Worm (Caenorhabditis elegans) whole organism, L3 larva: ENCODE data around the gene Y62E10A.24.
A peak's percentile ranks its signal among the peaks of the same experiment; 100 is the strongest.

Source experiments
- R02D3.7 ChIP-seq: fragments of 150-350 bp; optimal IDR thresholded peaks from 2 replicates; lab custom pipeline; 2014; ENCODE audit warnings: missing biosample characterization, missing genetic modification characterization
- ZK546.5 ChIP-seq: sonication (generic microtip); optimal IDR thresholded peaks from 2 replicates; lab custom pipeline; 2017; ENCODE audit warnings: missing biosample characterization, missing genetic modification characterization
- aly-2 ChIP-seq: fragments of 150-350 bp; optimal IDR thresholded peaks from 2 replicates; lab custom pipeline; 2014; ENCODE audit warnings: missing biosample characterization, missing genetic modification characterization
- ama-1 ChIP-seq: fragments of 150-350 bp; optimal IDR thresholded peaks from 2 replicates; lab custom pipeline; 2018
- ceh-16 ChIP-seq: sonication (generic microtip); optimal IDR thresholded peaks from 2 replicates; lab custom pipeline; 2017; ENCODE audit warnings: missing biosample characterization, missing genetic modification characterization
- ceh-28 ChIP-seq: fragments of 150-350 bp; optimal IDR thresholded peaks from 2 replicates; lab custom pipeline; 2014; ENCODE audit warnings: missing biosample characterization, missing genetic modification reagents, missing genetic modification characterization
- ceh-82 ChIP-seq: fragments of 150-350 bp; optimal IDR thresholded peaks from 2 replicates; lab custom pipeline; 2014; ENCODE audit warnings: missing biosample characterization, missing genetic modification characterization
- ceh-9 ChIP-seq: sonication (generic microtip); optimal IDR thresholded peaks from 2 replicates; lab custom pipeline; 2018; ENCODE audit warnings: missing biosample characterization, missing genetic modification characterization
- daf-12 ChIP-seq: fragments of 150-350 bp; optimal IDR thresholded peaks from 2 replicates; lab custom pipeline; 2014; ENCODE audit warnings: missing biosample characterization, missing genetic modification reagents, missing genetic modification characterization
- egl-27 ChIP-seq: sonication (generic microtip); optimal IDR thresholded peaks from 4 replicates; lab custom pipeline; 2017; ENCODE audit warnings: missing biosample characterization, missing genetic modification reagents, missing genetic modification characterization
- egl-5 ChIP-seq: fragments of 150-350 bp; optimal IDR thresholded peaks from 2 replicates; lab custom pipeline; 2017; ENCODE audit warnings: missing biosample characterization, missing genetic modification reagents, missing genetic modification characterization, inconsistent platforms
- elt-1 ChIP-seq: fragments of 150-350 bp; optimal IDR thresholded peaks from 2 replicates; lab custom pipeline; 2014; ENCODE audit warnings: missing biosample characterization, missing genetic modification characterization
- elt-2 ChIP-seq: sonication (generic microtip); optimal IDR thresholded peaks from 2 replicates; lab custom pipeline; 2016; ENCODE audit warnings: missing genetic modification reagents, mild to moderate bottlenecking, missing genetic modification characterization, missing compliant biosample characterization
- elt-3 ChIP-seq, 3 experiments: fragments of 150-350 bp in 1 of 3; sonication (generic microtip) in 2 of 3; optimal IDR thresholded peaks; 2 replicates in 2 of 3; 4 replicates in 1 of 3; lab custom pipeline; 2014 to 2017; ENCODE audit warnings: missing biosample characterization in 3 of 3, missing genetic modification characterization in 3 of 3
- eor-1 ChIP-seq, 2 experiments: fragments of 150-350 bp; optimal IDR thresholded peaks; 2 replicates each; lab custom pipeline; 2014 to 2018; ENCODE audit warnings: missing biosample characterization in 2 of 2, missing genetic modification characterization in 2 of 2
- fkh-10 ChIP-seq: sonication (generic microtip); optimal IDR thresholded peaks from 2 replicates; lab custom pipeline; 2017; ENCODE audit warnings: missing biosample characterization, missing genetic modification reagents, missing genetic modification characterization
- fkh-2 ChIP-seq: fragments of 150-350 bp; optimal IDR thresholded peaks from 2 replicates; lab custom pipeline; 2014; ENCODE audit warnings: missing biosample characterization, missing genetic modification reagents, missing genetic modification characterization
- fos-1 ChIP-seq: fragments of 150-350 bp; optimal IDR thresholded peaks from 2 replicates; lab custom pipeline; 2014; ENCODE audit warnings: missing biosample characterization, missing genetic modification characterization
- hmg-11 ChIP-seq: sonication (generic microtip); optimal IDR thresholded peaks from 2 replicates; lab custom pipeline; 2016; ENCODE audit warnings: missing genetic modification characterization, missing compliant biosample characterization
- jun-1 ChIP-seq: fragments of 150-350 bp; optimal IDR thresholded peaks from 2 replicates; lab custom pipeline; 2014; ENCODE audit warnings: missing biosample characterization, missing genetic modification reagents, missing genetic modification characterization
- lin-15B ChIP-seq: fragments of 150-350 bp; optimal IDR thresholded peaks from 2 replicates; lab custom pipeline; 2014; ENCODE audit warnings: missing biosample characterization, missing genetic modification characterization
- lin-39 ChIP-seq: fragments of 150-350 bp; optimal IDR thresholded peaks from 2 replicates; lab custom pipeline; 2018; ENCODE audit warnings: missing biosample characterization, missing genetic modification reagents, missing genetic modification characterization
- lsy-12 ChIP-seq: sonication (generic microtip); optimal IDR thresholded peaks from 2 replicates; lab custom pipeline; 2016; ENCODE audit warnings: mild to moderate bottlenecking, missing genetic modification characterization, missing compliant biosample characterization
- mdl-1 ChIP-seq: fragments of 150-350 bp; optimal IDR thresholded peaks from 2 replicates; lab custom pipeline; 2014; ENCODE audit warnings: missing biosample characterization, missing genetic modification characterization
- mml-1 ChIP-seq: fragments of 150-350 bp; sonication (generic microtip); optimal IDR thresholded peaks from 3 replicates; lab custom pipeline; 2014; ENCODE audit warnings: missing biosample characterization, missing genetic modification characterization
- nfya-1 ChIP-seq: sonication (generic microtip); optimal IDR thresholded peaks from 2 replicates; lab custom pipeline; 2017; ENCODE audit warnings: missing genetic modification characterization, mild to moderate bottlenecking, missing compliant biosample characterization, antibody characterized with exemption, moderate library complexity; ENCODE audit not compliant: insufficient read depth
- nhr-11 ChIP-seq: fragments of 150-350 bp; optimal IDR thresholded peaks from 2 replicates; lab custom pipeline; 2014; ENCODE audit warnings: missing biosample characterization, missing genetic modification characterization
- nhr-12 ChIP-seq: fragments of 150-350 bp; optimal IDR thresholded peaks from 2 replicates; lab custom pipeline; 2014; ENCODE audit warnings: missing biosample characterization, missing genetic modification characterization
- nhr-23 ChIP-seq: fragments of 150-350 bp; optimal IDR thresholded peaks from 2 replicates; lab custom pipeline; 2014; ENCODE audit warnings: missing biosample characterization, missing genetic modification reagents, missing genetic modification characterization
- nhr-237 ChIP-seq: fragments of 150-350 bp; optimal IDR thresholded peaks from 2 replicates; lab custom pipeline; 2014; ENCODE audit warnings: missing biosample characterization, missing genetic modification characterization
- nhr-25 ChIP-seq: sonication (generic microtip); optimal IDR thresholded peaks from 2 replicates; lab custom pipeline; 2017; ENCODE audit warnings: missing biosample characterization, missing genetic modification characterization
- nhr-28 ChIP-seq: fragments of 150-350 bp; optimal IDR thresholded peaks from 2 replicates; lab custom pipeline; 2014; ENCODE audit warnings: missing biosample characterization, missing genetic modification characterization
- nhr-43 ChIP-seq: sonication (generic microtip); optimal IDR thresholded peaks from 2 replicates; lab custom pipeline; 2016; ENCODE audit warnings: mild to moderate bottlenecking, missing genetic modification characterization, missing compliant biosample characterization; ENCODE audit not compliant: poor library complexity, severe bottlenecking
- nhr-67 ChIP-seq: fragments of 150-350 bp; optimal IDR thresholded peaks from 2 replicates; lab custom pipeline; 2014; ENCODE audit warnings: missing biosample characterization, missing genetic modification characterization
- nhr-76 ChIP-seq: fragments of 150-350 bp; sonication (generic microtip); optimal IDR thresholded peaks from 5 replicates; lab custom pipeline; 2014; ENCODE audit warnings: missing biosample characterization, missing genetic modification characterization
- nhr-77 ChIP-seq: fragments of 150-350 bp; optimal IDR thresholded peaks from 2 replicates; lab custom pipeline; 2014; ENCODE audit warnings: missing biosample characterization, missing genetic modification characterization
- pha-4 ChIP-seq: fragments of 150-350 bp; optimal IDR thresholded peaks from 2 replicates; lab custom pipeline; 2014; ENCODE audit warnings: missing biosample characterization, missing genetic modification reagents, missing genetic modification characterization
- pqm-1 ChIP-seq: fragments of 150-350 bp; optimal IDR thresholded peaks from 2 replicates; lab custom pipeline; 2017; ENCODE audit warnings: missing biosample characterization, missing genetic modification characterization, inconsistent platforms
- sea-2 ChIP-seq: fragments of 150-350 bp; sonication (generic microtip); optimal IDR thresholded peaks from 4 replicates; lab custom pipeline; 2014; ENCODE audit warnings: missing biosample characterization, missing genetic modification reagents, missing genetic modification characterization
- skn-1 ChIP-seq: fragments of 150-350 bp; optimal IDR thresholded peaks from 2 replicates; lab custom pipeline; 2014; ENCODE audit warnings: missing biosample characterization, missing genetic modification characterization
- snpc-4 ChIP-seq: fragments of 150-350 bp; optimal IDR thresholded peaks from 2 replicates; lab custom pipeline; 2014; ENCODE audit warnings: missing biosample characterization, missing genetic modification characterization
- tbx-2 ChIP-seq: sonication (generic microtip); optimal IDR thresholded peaks from 2 replicates; lab custom pipeline; 2016; ENCODE audit warnings: mild to moderate bottlenecking, missing genetic modification characterization, missing compliant biosample characterization
- unc-39 ChIP-seq: sonication (generic microtip); optimal IDR thresholded peaks from 4 replicates; lab custom pipeline; 2017; ENCODE audit warnings: missing biosample characterization, missing genetic modification characterization
- unc-62 ChIP-seq: fragments of 150-350 bp; sonication (generic microtip); optimal IDR thresholded peaks from 4 replicates; lab custom pipeline; 2014; ENCODE audit warnings: missing biosample characterization, missing genetic modification reagents, missing genetic modification characterization
- zag-1 ChIP-seq: fragments of 150-350 bp; optimal IDR thresholded peaks from 2 replicates; lab custom pipeline; 2014; ENCODE audit warnings: missing biosample characterization, missing genetic modification characterization
- ztf-11 ChIP-seq: fragments of 150-350 bp; optimal IDR thresholded peaks from 2 replicates; lab custom pipeline; 2014; ENCODE audit warnings: missing biosample characterization, missing genetic modification characterization
- ztf-4 ChIP-seq: fragments of 150-350 bp; optimal IDR thresholded peaks from 2 replicates; lab custom pipeline; 2014; ENCODE audit warnings: missing biosample characterization, missing genetic modification characterization

The Y62E10A.24 gene

ce11 chrIV:13395255-13395654 lies 24.7 kb downstream of the Y62E10A.24 start:
- TF ChIP-seq ZK546.5 (tag; lab: Kevin White, UChicago): no peak
- no peak for TF ChIP-seq nhr-237 (tag; lab: Kevin White, UChicago)
- peak; percentile 66 for TF ChIP-seq egl-27 (tag; lab: Kevin White, UChicago)
- TF ChIP-seq fos-1: peak; percentile 18
- TF ChIP-seq pqm-1 (tag; lab: Kevin White, UChicago): peak; percentile 65
- TF ChIP-seq eor-1 (tag; optimal IDR thresholded peaks at IDR 0.05; lab: Kevin White, UChicago): no peak
- peak; percentile 59 for TF ChIP-seq nhr-11 (tag; lab: Kevin White, UChicago)
- no peak for TF ChIP-seq daf-12 (tag; lab: Kevin White, UChicago)
- no peak for TF ChIP-seq fkh-2 (tag; lab: Kevin White, UChicago)
- no peak for TF ChIP-seq sea-2 (GFP tag; lab: Kevin White, UChicago)
- peak in 1 of 3 experiments; percentile 54 for TF ChIP-seq elt-3 (tag; optimal IDR thresholded peaks at IDR 0.05; lab: Kevin White, UChicago)
- TF ChIP-seq ceh-16 (tag; lab: Kevin White, UChicago): no peak
- peak; percentile 62 for TF ChIP-seq elt-1
- peak; percentile 6 for TF ChIP-seq skn-1 (tag; lab: Kevin White, UChicago)
- TF ChIP-seq ceh-9 (tag; lab: Kevin White, UChicago): no peak
- peak; percentile 38 for TF ChIP-seq ztf-4 (tag; lab: Kevin White, UChicago)
- peak; percentile 100 for TF ChIP-seq mml-1
- no peak for TF ChIP-seq ceh-82
- peak; percentile 73 for TF ChIP-seq tbx-2 (tag; lab: Kevin White, UChicago)
- TF ChIP-seq unc-62: peak; percentile 81
- TF ChIP-seq ceh-28 (tag; lab: Kevin White, UChicago): peak; percentile 65
- TF ChIP-seq hmg-11 (tag; lab: Kevin White, UChicago): peak; percentile 95
- peak; percentile 90 for TF ChIP-seq nhr-25 (tag; lab: Kevin White, UChicago)
- TF ChIP-seq R02D3.7 (tag; lab: Kevin White, UChicago): peak; percentile 66
- peak; percentile 45 for TF ChIP-seq lin-15B (tag; lab: Kevin White, UChicago)
- TF ChIP-seq zag-1 (tag; lab: Kevin White, UChicago): no peak
- no peak for TF ChIP-seq ama-1 (lab: Kevin White, UChicago)
- peak; percentile 91 for TF ChIP-seq elt-2
- TF ChIP-seq ztf-11 (tag; lab: Kevin White, UChicago): no peak
- TF ChIP-seq mdl-1 (tag; lab: Kevin White, UChicago): peak; percentile 63
- TF ChIP-seq nfya-1: peak; percentile 91
- TF ChIP-seq nhr-12: no peak
- peak; percentile 25 for TF ChIP-seq egl-5 (tag; lab: Kevin White, UChicago)
- TF ChIP-seq nhr-76 (tag; lab: Kevin White, UChicago): no peak
- peak; percentile 87 for TF ChIP-seq jun-1 (tag; lab: Kevin White, UChicago)
- no peak for TF ChIP-seq nhr-67 (tag; lab: Kevin White, UChicago)
- TF ChIP-seq nhr-43 (tag; lab: Kevin White, UChicago): peak; percentile 93
- peak; percentile 70 for TF ChIP-seq fkh-10 (GFP tag; lab: Kevin White, UChicago)
- TF ChIP-seq nhr-23 (tag; lab: Kevin White, UChicago): peak; percentile 82
- peak; percentile 59 for TF ChIP-seq lsy-12 (tag; lab: Kevin White, UChicago)
- peak; percentile 5 for TF ChIP-seq snpc-4 (tag; lab: Kevin White, UChicago)
- no peak for TF ChIP-seq nhr-28 (tag; lab: Kevin White, UChicago)
- peak; percentile 81 for TF ChIP-seq pha-4
- TF ChIP-seq nhr-77 (tag; lab: Kevin White, UChicago): no peak
- TF ChIP-seq lin-39 (tag; lab: Kevin White, UChicago): peak; percentile 95
- no peak for TF ChIP-seq aly-2 (tag; lab: Kevin White, UChicago)
- TF ChIP-seq unc-39 (tag; lab: Kevin White, UChicago): peak; percentile 36
